Worm (Caenorhabditis elegans) whole organism, L2 larva: ENCODE results near the gene kle-2.

Source experiments
- R02D3.7 ChIP-seq: fragments of 150-350 bp; optimal IDR thresholded peaks from 2 replicates; lab custom pipeline; 2014; ENCODE audit warnings: missing biosample characterization, missing genetic modification characterization
- alr-1 ChIP-seq: fragments of 150-350 bp; optimal IDR thresholded peaks from 2 replicates; lab custom pipeline; 2014; ENCODE audit warnings: missing biosample characterization, missing genetic modification characterization
- ceh-16 ChIP-seq: fragments of 150-350 bp; optimal IDR thresholded peaks from 2 replicates; lab custom pipeline; 2014; ENCODE audit warnings: missing biosample characterization, missing genetic modification characterization
- dmd-4 ChIP-seq: sonication (generic microtip); optimal IDR thresholded peaks from 2 replicates; lab custom pipeline; 2017; ENCODE audit warnings: missing biosample characterization, missing genetic modification characterization
- fos-1 ChIP-seq: fragments of 150-350 bp; optimal IDR thresholded peaks from 2 replicates; lab custom pipeline; 2014; ENCODE audit warnings: missing biosample characterization, missing genetic modification characterization
- lin-11 ChIP-seq: fragments of 150-350 bp; sonication (generic microtip); optimal IDR thresholded peaks from 2 replicates; lab custom pipeline; 2014; ENCODE audit warnings: missing biosample characterization, missing genetic modification characterization, inconsistent platforms, mixed read lengths
- lin-13 ChIP-seq: fragments of 150-350 bp; optimal IDR thresholded peaks from 2 replicates; lab custom pipeline; 2014; ENCODE audit warnings: missing biosample characterization, missing genetic modification reagents, missing genetic modification characterization
- lsy-2 ChIP-seq, 2 experiments: fragments of 150-350 bp in 1 of 2; sonication (generic microtip) in 1 of 2; optimal IDR thresholded peaks; 2 replicates each; lab custom pipeline; 2014 to 2017; ENCODE audit warnings: missing biosample characterization in 2 of 2, missing genetic modification characterization in 2 of 2
- nhr-10 ChIP-seq: sonication (generic microtip); optimal IDR thresholded peaks from 2 replicates; lab custom pipeline; 2017; ENCODE audit warnings: missing biosample characterization, missing genetic modification characterization
- nhr-21 ChIP-seq: fragments of 150-350 bp; optimal IDR thresholded peaks from 2 replicates; lab custom pipeline; 2014; ENCODE audit warnings: missing biosample characterization, missing genetic modification characterization
- sem-4 ChIP-seq: fragments of 150-350 bp; optimal IDR thresholded peaks from 2 replicates; lab custom pipeline; 2014; ENCODE audit warnings: missing biosample characterization, missing genetic modification reagents, missing genetic modification characterization
- zag-1 ChIP-seq: fragments of 150-350 bp; optimal IDR thresholded peaks from 2 replicates; lab custom pipeline; 2014; ENCODE audit warnings: missing biosample characterization, missing genetic modification characterization

ce11 chrIII:7933235-7933634 lies 8.3 kb upstream of the kle-2 start, which contains the start of gene ran-2:
- TF ChIP-seq lin-11 (tag; lab: Kevin White, UChicago) (no peak), lin-13 (GFP tag; lab: Kevin White, UChicago) (no peak), fos-1 (peak; percentile 34), alr-1 (tag; lab: Kevin White, UChicago) (no peak), ceh-16 (no peak), zag-1 (tag; lab: Kevin White, UChicago) (no peak), nhr-10 (no peak), nhr-21 (no peak), lsy-2 (tag; optimal IDR thresholded peaks at IDR 0.05; lab: Kevin White, UChicago) (no peak), sem-4 (tag; lab: Kevin White, UChicago) (no peak), dmd-4 (tag; lab: Kevin White, UChicago) (no peak), R02D3.7 (tag; lab: Kevin White, UChicago) (no peak)
